Fruit fly (Drosophila melanogaster) whole organism, embryonic: ENCODE data around the gene Hat1.

ENCODE experiments used
- Abd-B ChIP-seq: fragments of 200-800 bp; sonication (Bioruptor generic); optimal IDR thresholded peaks from 2 replicates; lab custom pipeline; 2018; ENCODE audit warnings: missing biosample characterization, mild to moderate bottlenecking, missing genetic modification characterization, moderate library complexity
- Atf-2 ChIP-seq: fragments of 200-800 bp; sonication (Bioruptor generic); optimal IDR thresholded peaks from 2 replicates; lab custom pipeline; 2016; ENCODE audit warnings: missing biosample characterization, missing genetic modification characterization
- B-H2 ChIP-seq: fragments of 200-800 bp; sonication (Bioruptor generic); optimal IDR thresholded peaks from 2 replicates; lab custom pipeline; 2018; ENCODE audit warnings: missing biosample characterization, mild to moderate bottlenecking, missing genetic modification characterization
- CG10321 ChIP-seq: fragments of 200-800 bp; sonication (Bioruptor generic); IDR thresholded peaks from 2 replicates; pipeline ENCODE4 v1.3.6; 2022; ENCODE audit warnings: missing biosample characterization, missing genetic modification characterization
- CG10654 ChIP-seq: fragments of 200-800 bp; sonication (Bioruptor generic); optimal IDR thresholded peaks from 2 replicates; lab custom pipeline; 2016; ENCODE audit warnings: missing biosample characterization, missing genetic modification characterization
- CG10979 ChIP-seq: fragments of 200-800 bp; sonication (Bioruptor generic); optimal IDR thresholded peaks from 2 replicates; lab custom pipeline; 2018; ENCODE audit warnings: missing biosample characterization, mild to moderate bottlenecking, missing genetic modification characterization, moderate library complexity
- CG12071 ChIP-seq: fragments of 200-800 bp; sonication (Bioruptor generic); optimal IDR thresholded peaks from 3 replicates; lab custom pipeline; 2018; ENCODE audit warnings: missing biosample characterization, mild to moderate bottlenecking, missing genetic modification characterization
- CG12391 ChIP-seq: fragments of 200-800 bp; sonication (Bioruptor generic); optimal IDR thresholded peaks from 3 replicates; lab custom pipeline; 2018; ENCODE audit warnings: missing biosample characterization, mild to moderate bottlenecking, missing genetic modification characterization, moderate library complexity
- CG12769 ChIP-seq: fragments of 200-800 bp; sonication (Bioruptor generic); optimal IDR thresholded peaks from 2 replicates; lab custom pipeline; 2019; ENCODE audit warnings: missing biosample characterization, mild to moderate bottlenecking, missing genetic modification characterization, moderate library complexity
- CG12942 ChIP-seq: fragments of 200-800 bp; sonication (Bioruptor generic); optimal IDR thresholded peaks from 3 replicates; lab custom pipeline; 2016; ENCODE audit warnings: missing biosample characterization, missing genetic modification characterization
- CG14441 ChIP-seq: fragments of 200-800 bp; sonication (Bioruptor generic); IDR thresholded peaks from 2 replicates; pipeline ENCODE4 v1.3.6; 2022; ENCODE audit warnings: missing biosample characterization, missing genetic modification characterization
- CG18011 ChIP-seq: fragments of 200-800 bp; sonication (Bioruptor generic); optimal IDR thresholded peaks from 2 replicates; lab custom pipeline; 2017; ENCODE audit warnings: missing biosample characterization, missing genetic modification characterization, mild to moderate bottlenecking, moderate library complexity, missing genotype
- CG2120 ChIP-seq: fragments of 200-800 bp; sonication (Bioruptor generic); optimal IDR thresholded peaks from 3 replicates; lab custom pipeline; 2016; ENCODE audit warnings: missing biosample characterization, missing genetic modification characterization
- CG2889 ChIP-seq: fragments of 200-800 bp; sonication (Bioruptor generic); IDR thresholded peaks from 3 replicates; pipeline ENCODE4 v1.3.6; 2022; ENCODE audit warnings: missing biosample characterization, missing genetic modification characterization
- CG3163 ChIP-seq: fragments of 200-800 bp; sonication (Bioruptor generic); optimal IDR thresholded peaks from 3 replicates; lab custom pipeline; 2016; ENCODE audit warnings: missing biosample characterization, missing genetic modification characterization
- CG4617 ChIP-seq: fragments of 200-800 bp; sonication (Bioruptor generic); optimal IDR thresholded peaks from 3 replicates; lab custom pipeline; 2016; ENCODE audit warnings: missing biosample characterization, missing genetic modification characterization, borderline replicate concordance
- CG4854 ChIP-seq: fragments of 200-800 bp; sonication (Bioruptor generic); optimal IDR thresholded peaks from 2 replicates; lab custom pipeline; 2016; ENCODE audit warnings: missing biosample characterization, missing genetic modification characterization, inconsistent platforms
- CG5953 ChIP-seq: fragments of 200-800 bp; sonication (Bioruptor generic); IDR thresholded peaks from 2 replicates; pipeline ENCODE4 v1.3.6; 2022; ENCODE audit warnings: missing biosample characterization, missing genetic modification characterization
- CG6689 ChIP-seq: fragments of 200-800 bp; sonication (Bioruptor generic); IDR thresholded peaks from 2 replicates; pipeline ENCODE4 v1.3.6; 2022; ENCODE audit warnings: missing biosample characterization, missing genetic modification characterization
- CG6854 ChIP-seq: fragments of 200-800 bp; sonication (Bioruptor generic); optimal IDR thresholded peaks from 3 replicates; lab custom pipeline; 2017; ENCODE audit warnings: missing biosample characterization, mild to moderate bottlenecking, missing genetic modification characterization
- CG7987 ChIP-seq: fragments of 200-800 bp; sonication (Bioruptor generic); optimal IDR thresholded peaks from 2 replicates; lab custom pipeline; 2018; ENCODE audit warnings: missing biosample characterization, mild to moderate bottlenecking, missing genetic modification characterization, moderate library complexity
- CG8478 ChIP-seq: fragments of >200 bp; optimal IDR thresholded peaks from 2 replicates; lab custom pipeline; 2018
- CG9727 ChIP-seq: fragments of 200-800 bp; sonication (Bioruptor generic); optimal IDR thresholded peaks from 3 replicates; lab custom pipeline; 2017; ENCODE audit warnings: missing biosample characterization, mild to moderate bottlenecking, missing genetic modification characterization
- Chrac-16 ChIP-seq: fragments of 200-800 bp; sonication (Bioruptor generic); optimal IDR thresholded peaks from 3 replicates; lab custom pipeline; 2016; ENCODE audit warnings: missing biosample characterization, missing genetic modification characterization
- CoRest ChIP-seq: fragments of 200-800 bp; sonication (Bioruptor generic); optimal IDR thresholded peaks from 3 replicates; lab custom pipeline; 2018; ENCODE audit warnings: missing biosample characterization, mild to moderate bottlenecking, missing genetic modification characterization, moderate library complexity
- Dek ChIP-seq: fragments of 200-800 bp; sonication (Bioruptor generic); optimal IDR thresholded peaks from 3 replicates; lab custom pipeline; 2019; ENCODE audit warnings: missing biosample characterization, mild to moderate bottlenecking, missing genetic modification characterization, moderate library complexity
- Dip2 ChIP-seq: fragments of 200-800 bp; sonication (Bioruptor generic); IDR thresholded peaks from 2 replicates; pipeline ENCODE4 v1.3.6; 2022; ENCODE audit warnings: missing biosample characterization, missing genetic modification characterization
- Drgx ChIP-seq: fragments of 200-800 bp; sonication (Bioruptor generic); IDR thresholded peaks from 2 replicates; pipeline ENCODE4 v1.3.6; 2022; ENCODE audit warnings: missing biosample characterization, missing genetic modification characterization
- Fer3 ChIP-seq: fragments of 200-800 bp; sonication (Bioruptor generic); optimal IDR thresholded peaks from 2 replicates; lab custom pipeline; 2018; ENCODE audit warnings: missing biosample characterization, mild to moderate bottlenecking, missing genetic modification characterization, moderate library complexity
- HLHmδ ChIP-seq: fragments of 200-800 bp; sonication (Bioruptor generic); optimal IDR thresholded peaks from 2 replicates; lab custom pipeline; 2018; ENCODE audit warnings: missing biosample characterization, mild to moderate bottlenecking, missing genetic modification characterization, moderate library complexity
- Neu2 ChIP-seq: fragments of 200-800 bp; sonication (Bioruptor generic); optimal IDR thresholded peaks from 3 replicates; lab custom pipeline; 2016; ENCODE audit warnings: missing biosample characterization, missing genetic modification characterization, borderline replicate concordance
- ac ChIP-seq: fragments of 200-800 bp; sonication (Bioruptor generic); optimal IDR thresholded peaks from 3 replicates; lab custom pipeline; 2017; ENCODE audit warnings: missing biosample characterization, mild to moderate bottlenecking, missing genetic modification characterization
- cas ChIP-seq: fragments of 200-800 bp; sonication (Bioruptor generic); IDR thresholded peaks from 2 replicates; pipeline ENCODE4 v1.3.6; 2022; ENCODE audit warnings: missing biosample characterization, missing genetic modification characterization
- danr ChIP-seq: fragments of 200-800 bp; sonication (Bioruptor generic); IDR thresholded peaks from 2 replicates; pipeline ENCODE4 v1.3.6; 2022; ENCODE audit warnings: missing biosample characterization, missing genetic modification characterization
- dati ChIP-seq: fragments of 200-800 bp; sonication (Bioruptor generic); IDR thresholded peaks from 2 replicates; pipeline ENCODE4 v1.3.6; 2022; ENCODE audit warnings: missing biosample characterization, missing genetic modification characterization
- en ChIP-seq: fragments of 200-800 bp; sonication (Bioruptor generic); optimal IDR thresholded peaks from 2 replicates; lab custom pipeline; 2016; ENCODE audit warnings: missing biosample characterization, missing genetic modification characterization
- grau ChIP-seq: fragments of 200-800 bp; optimal IDR thresholded peaks from 3 replicates; lab custom pipeline; 2019; ENCODE audit warnings: missing biosample characterization, mild to moderate bottlenecking, missing genetic modification characterization, moderate library complexity
- ind ChIP-seq: fragments of 200-800 bp; sonication (Bioruptor generic); optimal IDR thresholded peaks from 3 replicates; lab custom pipeline; 2016; ENCODE audit warnings: missing biosample characterization, missing genetic modification characterization
- inv ChIP-seq: fragments of 200-800 bp; sonication (Bioruptor generic); IDR thresholded peaks from 2 replicates; pipeline ENCODE4 v1.3.6; 2022; ENCODE audit warnings: missing biosample characterization, missing genetic modification characterization; ENCODE audit not compliant: partially characterized antibody
- knrl ChIP-seq: fragments of 200-800 bp; sonication (Bioruptor generic); IDR thresholded peaks from 3 replicates; pipeline ENCODE4 v1.3.6; 2022; ENCODE audit warnings: missing biosample characterization, missing genetic modification characterization; ENCODE audit not compliant: partially characterized antibody
- lab ChIP-seq: fragments of 200-800 bp; sonication (Bioruptor generic); optimal IDR thresholded peaks from 3 replicates; lab custom pipeline; 2017; ENCODE audit warnings: missing biosample characterization, missing genetic modification characterization, mild to moderate bottlenecking, moderate library complexity, missing genetic modification reagents
- lbe ChIP-seq: fragments of 200-800 bp; sonication (Bioruptor generic); optimal IDR thresholded peaks from 2 replicates; lab custom pipeline; 2016; ENCODE audit warnings: missing biosample characterization, mild to moderate bottlenecking, missing genetic modification characterization
- pfk ChIP-seq: fragments of 200-800 bp; sonication (Bioruptor generic); optimal IDR thresholded peaks from 2 replicates; lab custom pipeline; 2018; ENCODE audit warnings: missing biosample characterization, mild to moderate bottlenecking, missing genetic modification characterization, moderate library complexity
- pho ChIP-seq: fragments of 200-800 bp; sonication (Bioruptor generic); optimal IDR thresholded peaks from 2 replicates; lab custom pipeline; 2016; ENCODE audit warnings: missing biosample characterization, missing genetic modification characterization
- ro ChIP-seq: fragments of 200-800 bp; sonication (Bioruptor generic); IDR thresholded peaks from 2 replicates; pipeline ENCODE4 v1.3.6; 2022; ENCODE audit warnings: missing biosample characterization, missing genetic modification characterization
- sima ChIP-seq: fragments of 200-800 bp; sonication (Bioruptor generic); optimal IDR thresholded peaks from 2 replicates; lab custom pipeline; 2016; ENCODE audit warnings: missing biosample characterization, missing genetic modification characterization
- slbo ChIP-seq: fragments of 200-800 bp; sonication (Bioruptor generic); IDR thresholded peaks from 2 replicates; pipeline ENCODE4 v1.3.6; 2022; ENCODE audit warnings: missing biosample characterization, missing genetic modification characterization
- sob ChIP-seq: fragments of 200-800 bp; sonication (Bioruptor generic); IDR thresholded peaks from 2 replicates; pipeline ENCODE4 v1.3.6; 2022; ENCODE audit warnings: missing biosample characterization, missing genetic modification characterization
- stc ChIP-seq: fragments of 200-800 bp; sonication (Bioruptor generic); IDR thresholded peaks from 2 replicates; pipeline ENCODE4 v1.3.6; 2022; ENCODE audit warnings: missing biosample characterization, missing genetic modification characterization
- tx ChIP-seq: fragments of 200-800 bp; sonication (Bioruptor generic); optimal IDR thresholded peaks from 2 replicates; lab custom pipeline; 2016; ENCODE audit warnings: missing biosample characterization, missing genetic modification characterization
- zen ChIP-seq: fragments of 200-800 bp; sonication (Bioruptor generic); optimal IDR thresholded peaks from 3 replicates; lab custom pipeline; 2018; ENCODE audit warnings: missing biosample characterization, mild to moderate bottlenecking, missing genetic modification characterization, moderate library complexity

The Hat1 gene

dm6 chr3R:5758624-5759209 lies 30.5 kb downstream of the Hat1 start, which contains the start of gene Sec8 (continued):
- no peak for TF ChIP-seq CG6854
- no peak for TF ChIP-seq pfk
- TF ChIP-seq CG14441 (GFP tag; lab: Robert Waterston, UW): no peak
- TF ChIP-seq tx (GFP tag; lab: Kevin White, UChicago): peak; percentile 40
- peak; percentile 19 for TF ChIP-seq Dek
- no peak for TF ChIP-seq CG5953 (GFP tag; lab: Robert Waterston, UW)
- TF ChIP-seq ind (GFP tag; lab: Kevin White, UChicago): peak; percentile 21
- TF ChIP-seq CG4854: no peak
- no peak for TF ChIP-seq Dip2
- TF ChIP-seq B-H2 (GFP tag; lab: Kevin White, UChicago): peak; percentile 38
- no peak for TF ChIP-seq danr (GFP tag; lab: Robert Waterston, UW)
- no peak for TF ChIP-seq CG9727 (GFP tag; lab: Kevin White, UChicago)
- TF ChIP-seq dati (GFP tag; lab: Robert Waterston, UW): no peak
- TF ChIP-seq zen (tag; lab: Kevin White, UChicago): peak; percentile 51
- TF ChIP-seq CG4617 (GFP tag; lab: Kevin White, UChicago): peak; percentile 92
- no peak for TF ChIP-seq HLHmδ (GFP tag; lab: Kevin White, UChicago)
- no peak for TF ChIP-seq CG18011 (GFP tag; lab: Kevin White, UChicago)
- no peak for TF ChIP-seq cas (GFP tag; lab: Robert Waterston, UW)
- no peak for TF ChIP-seq Atf-2 (GFP tag; lab: Kevin White, UChicago)
- TF ChIP-seq CG3163 (GFP tag; lab: Kevin White, UChicago): peak; percentile 30
- peak; percentile 52 for TF ChIP-seq pho (GFP tag; lab: Kevin White, UChicago)
- TF ChIP-seq CG10321 (GFP tag; lab: Robert Waterston, UW): no peak
- no peak for TF ChIP-seq CG2889 (GFP tag; lab: Robert Waterston, UW)
- no peak for TF ChIP-seq CG12391 (tag; lab: Kevin White, UChicago)
- no peak for TF ChIP-seq CG12942
- no peak for TF ChIP-seq grau (tag; lab: Kevin White, UChicago)
- no peak for TF ChIP-seq CG12071
- peak; percentile 19 for TF ChIP-seq CG10979 (tag; lab: Kevin White, UChicago)
- TF ChIP-seq knrl: peak; percentile 84
- TF ChIP-seq Neu2 (GFP tag; lab: Kevin White, UChicago): no peak
- TF ChIP-seq Drgx (GFP tag; lab: Robert Waterston, UW): no peak
- TF ChIP-seq inv: peak; percentile 82
- no peak for TF ChIP-seq sima (GFP tag; lab: Kevin White, UChicago)
- TF ChIP-seq sob (GFP tag; lab: Robert Waterston, UW): no peak; the same call in 1 of the 2 replicates
- peak; percentile 17 for TF ChIP-seq lbe (GFP tag; lab: Kevin White, UChicago)
- no peak for TF ChIP-seq CG7987
- TF ChIP-seq CG8478: no peak
- no peak for TF ChIP-seq CG10654 (GFP tag; lab: Kevin White, UChicago)
- no peak for TF ChIP-seq CG12769 (tag; lab: Kevin White, UChicago)
- TF ChIP-seq ro (GFP tag; lab: Robert Waterston, UW): no peak
- no peak for TF ChIP-seq Abd-B
- TF ChIP-seq ac (GFP tag; lab: Kevin White, UChicago): no peak
- peak; percentile 43 for TF ChIP-seq Chrac-16 (GFP tag; lab: Kevin White, UChicago)
- TF ChIP-seq en: no peak
- peak; percentile 68 for TF ChIP-seq CG2120 (GFP tag; lab: Kevin White, UChicago)
- TF ChIP-seq lab (GFP tag; lab: Kevin White, UChicago): no peak
- TF ChIP-seq CG6689 (GFP tag; lab: Robert Waterston, UW): no peak
- TF ChIP-seq CoRest (tag; lab: Kevin White, UChicago): peak; percentile 60
- TF ChIP-seq Fer3 (tag; lab: Kevin White, UChicago): peak; percentile 22
- TF ChIP-seq slbo (GFP tag; lab: Robert Waterston, UW): peak; percentile 68
- TF ChIP-seq stc: no peak
